Worm (Caenorhabditis elegans): Measurements from ENCODE around the gene F57C7.4.

DNA sequence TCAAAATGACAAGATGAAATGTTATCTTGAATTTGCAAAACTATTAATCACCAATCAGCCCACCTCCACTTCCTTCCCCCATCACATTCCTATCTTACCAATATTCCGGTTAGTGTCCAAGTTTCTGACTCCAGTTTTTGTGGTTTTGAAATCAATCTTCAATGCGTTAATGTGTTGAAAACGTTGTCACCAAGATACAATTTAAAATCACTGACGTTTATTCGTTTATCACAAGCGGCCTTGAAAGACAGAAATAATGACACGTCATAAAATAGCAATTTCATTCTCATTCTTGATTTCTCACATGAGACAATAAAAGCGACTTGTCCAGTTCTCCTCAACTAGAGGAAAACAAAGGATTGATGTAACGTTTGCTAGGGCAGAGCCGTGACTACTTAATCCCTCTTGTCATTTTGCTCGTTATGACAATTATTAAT, 10.4 kb upstream of the F57C7.4 start:
- TF ChIP-seq tbx-2 (tag; optimal IDR thresholded peaks at IDR 0.05) = no peak
- TF ChIP-seq lin-11 (tag; optimal IDR thresholded peaks at IDR 0.05) = no peak
- no peak for TF ChIP-seq dmd-4 (tag; optimal IDR thresholded peaks at IDR 0.05; ENCODE audit: borderline replicate concordance)
- no peak for TF ChIP-seq rnt-1 (tag; optimal IDR thresholded peaks at IDR 0.05)
- TF ChIP-seq pha-4 (tag; optimal IDR thresholded peaks at IDR 0.05) = no peak
- TF ChIP-seq pqm-1 (tag; optimal IDR thresholded peaks at IDR 0.05) = no peak
- no peak for TF ChIP-seq tbx-7 (tag; optimal IDR thresholded peaks at IDR 0.05)

Measured in whole organism, late embryonic.